Fruit fly (Drosophila melanogaster) whole organism, embryonic: Measurements from ENCODE around the gene FipoQ.
A peak's percentile ranks its signal among the peaks of the same experiment; 100 is the strongest.

Source experiments
- CG10959 ChIP-seq: fragments of 200-800 bp; sonication (Bioruptor generic); IDR thresholded peaks from 2 replicates; pipeline ENCODE4 v1.3.6; 2022; ENCODE audit warnings: missing biosample characterization, missing genetic modification characterization
- CG11456 ChIP-seq: fragments of 200-800 bp; sonication (Bioruptor generic); IDR thresholded peaks from 3 replicates; pipeline ENCODE4 v1.3.6; 2022; ENCODE audit warnings: missing biosample characterization, missing genetic modification characterization
- CG11560 ChIP-seq: fragments of 200-800 bp; sonication (Bioruptor generic); IDR thresholded peaks from 3 replicates; pipeline ENCODE4 v1.3.6; 2022; ENCODE audit warnings: missing biosample characterization, missing genetic modification characterization
- CG14710 ChIP-seq: fragments of 200-800 bp; sonication (Bioruptor generic); optimal IDR thresholded peaks from 3 replicates; lab custom pipeline; 2019; ENCODE audit warnings: missing biosample characterization, mild to moderate bottlenecking, missing genetic modification characterization, moderate library complexity
- CG15514 ChIP-seq: fragments of 200-800 bp; sonication (Bioruptor generic); optimal IDR thresholded peaks from 3 replicates; lab custom pipeline; 2017; ENCODE audit warnings: missing biosample characterization, missing genetic modification characterization, mild to moderate bottlenecking, moderate library complexity, missing genetic modification reagents
- CG1602 ChIP-seq: fragments of 200-800 bp; sonication (Bioruptor generic); optimal IDR thresholded peaks from 3 replicates; lab custom pipeline; 2016; ENCODE audit warnings: missing biosample characterization, missing genetic modification characterization
- CG1603 ChIP-seq: fragments of 200-800 bp; sonication (Bioruptor generic); optimal IDR thresholded peaks from 2 replicates; lab custom pipeline; 2019; ENCODE audit warnings: missing biosample characterization, mild to moderate bottlenecking, missing genetic modification characterization, moderate library complexity
- CG17829 ChIP-seq: fragments of 200-800 bp; optimal IDR thresholded peaks from 2 replicates; lab custom pipeline; 2019; ENCODE audit warnings: missing biosample characterization, mild to moderate bottlenecking, missing genetic modification characterization, moderate library complexity
- CG17912 ChIP-seq: fragments of 200-800 bp; sonication (Bioruptor generic); optimal IDR thresholded peaks from 2 replicates; lab custom pipeline; 2018; ENCODE audit warnings: missing biosample characterization, mild to moderate bottlenecking, missing genetic modification characterization
- CG18011 ChIP-seq: fragments of 200-800 bp; sonication (Bioruptor generic); optimal IDR thresholded peaks from 2 replicates; lab custom pipeline; 2017; ENCODE audit warnings: missing biosample characterization, missing genetic modification characterization, mild to moderate bottlenecking, moderate library complexity, missing genotype
- CG18262 ChIP-seq: fragments of 200-800 bp; optimal IDR thresholded peaks from 3 replicates; lab custom pipeline; 2019; ENCODE audit warnings: missing biosample characterization, mild to moderate bottlenecking, missing genetic modification characterization, moderate library complexity
- CG2129 ChIP-seq: fragments of 200-800 bp; sonication (Bioruptor generic); IDR thresholded peaks from 2 replicates; pipeline ENCODE4 v1.3.6; 2022; ENCODE audit warnings: missing biosample characterization, missing genetic modification characterization; ENCODE audit not compliant: partially characterized antibody
- CG34224 ChIP-seq: fragments of 200-800 bp; sonication (Bioruptor generic); IDR thresholded peaks from 3 replicates; pipeline ENCODE4 v1.3.6; 2022; ENCODE audit warnings: missing biosample characterization, missing genetic modification characterization; ENCODE audit not compliant: partially characterized antibody
- CG34422 ChIP-seq: fragments of 200-800 bp; sonication (Bioruptor generic); IDR thresholded peaks from 3 replicates; pipeline ENCODE4 v1.3.6; 2022; ENCODE audit warnings: missing biosample characterization, missing genetic modification characterization
- CG4282 ChIP-seq: fragments of 200-800 bp; sonication (Bioruptor generic); optimal IDR thresholded peaks from 2 replicates; lab custom pipeline; 2016; ENCODE audit warnings: missing biosample characterization, missing genetic modification characterization
- CG6854 ChIP-seq: fragments of 200-800 bp; sonication (Bioruptor generic); optimal IDR thresholded peaks from 3 replicates; lab custom pipeline; 2017; ENCODE audit warnings: missing biosample characterization, mild to moderate bottlenecking, missing genetic modification characterization
- CG7357 ChIP-seq: fragments of 200-800 bp; sonication (Bioruptor generic); IDR thresholded peaks from 3 replicates; pipeline ENCODE4 v1.3.6; 2022; ENCODE audit warnings: missing biosample characterization, missing genetic modification characterization
- CG9797 ChIP-seq: fragments of 200-800 bp; sonication (Bioruptor generic); optimal IDR thresholded peaks from 3 replicates; lab custom pipeline; 2018; ENCODE audit warnings: missing biosample characterization, mild to moderate bottlenecking, missing genetic modification characterization
- Dbx ChIP-seq: fragments of 200-800 bp; sonication (Bioruptor generic); IDR thresholded peaks from 3 replicates; pipeline ENCODE4 v1.3.6; 2022; ENCODE audit warnings: missing biosample characterization, missing genetic modification characterization
- Dp ChIP-seq: fragments of 200-800 bp; sonication (Bioruptor generic); optimal IDR thresholded peaks from 2 replicates; lab custom pipeline; 2018; ENCODE audit warnings: missing biosample characterization, mild to moderate bottlenecking, missing genetic modification characterization, moderate library complexity
- Dref ChIP-seq: fragments of 200-800 bp; sonication (Bioruptor generic); IDR thresholded peaks from 2 replicates; pipeline ENCODE4 v1.3.6; 2022; ENCODE audit warnings: missing biosample characterization, missing genetic modification characterization
- Ets97D ChIP-seq: fragments of 200-800 bp; sonication (Bioruptor generic); optimal IDR thresholded peaks from 3 replicates; lab custom pipeline; 2016; ENCODE audit warnings: missing biosample characterization, missing genetic modification characterization
- HLH4C ChIP-seq: fragments of 200-800 bp; sonication (Bioruptor generic); IDR thresholded peaks from 3 replicates; pipeline ENCODE4 v1.3.6; 2022; ENCODE audit warnings: missing biosample characterization, missing genetic modification characterization; ENCODE audit not compliant: partially characterized antibody
- HmgD ChIP-seq: fragments of 200-800 bp; sonication (Bioruptor generic); optimal IDR thresholded peaks from 3 replicates; lab custom pipeline; 2016; ENCODE audit warnings: missing biosample characterization, missing genetic modification characterization
- MESR4 ChIP-seq: fragments of 200-800 bp; sonication (Bioruptor generic); optimal IDR thresholded peaks from 2 replicates; lab custom pipeline; 2018; ENCODE audit warnings: missing biosample characterization, mild to moderate bottlenecking, missing genetic modification characterization, moderate library complexity
- Med ChIP-seq: fragments of 200-800 bp; sonication (Bioruptor generic); peaks from one replicate; lab custom pipeline; 2016; ENCODE audit warnings: missing biosample characterization, missing genetic modification characterization, mild to moderate bottlenecking, inconsistent platforms, moderate library complexity
- Myb ChIP-seq: fragments of 200-800 bp; sonication (Bioruptor generic); optimal IDR thresholded peaks from 2 replicates; lab custom pipeline; 2016; ENCODE audit warnings: missing biosample characterization, missing genetic modification characterization
- NK7.1 ChIP-seq: fragments of 200-800 bp; sonication (Bioruptor generic); optimal IDR thresholded peaks from 3 replicates; lab custom pipeline; 2016; ENCODE audit warnings: missing biosample characterization, missing genetic modification characterization
- Rfx ChIP-seq: fragments of 200-800 bp; sonication (Bioruptor generic); IDR thresholded peaks from 2 replicates; pipeline ENCODE4 v1.3.6; 2022; ENCODE audit warnings: missing biosample characterization, missing genetic modification characterization
- Rx ChIP-seq: fragments of 200-800 bp; sonication (Bioruptor generic); IDR thresholded peaks from 2 replicates; pipeline ENCODE4 v1.3.6; 2022; ENCODE audit warnings: missing biosample characterization, missing genetic modification characterization
- Side ChIP-seq: fragments of 200-800 bp; sonication (Bioruptor generic); optimal IDR thresholded peaks from 2 replicates; lab custom pipeline; 2016; ENCODE audit warnings: missing biosample characterization, missing genetic modification characterization
- Sry-δ ChIP-seq: fragments of 200-800 bp; sonication (Bioruptor generic); optimal IDR thresholded peaks from 2 replicates; lab custom pipeline; 2016; ENCODE audit warnings: missing biosample characterization, missing genetic modification characterization
- amos ChIP-seq: fragments of 200-800 bp; sonication (Bioruptor generic); IDR thresholded peaks from 2 replicates; pipeline ENCODE4 v1.3.6; 2022; ENCODE audit warnings: missing biosample characterization, missing genetic modification characterization; ENCODE audit not compliant: partially characterized antibody
- ato ChIP-seq: fragments of 200-800 bp; sonication (Bioruptor generic); IDR thresholded peaks from 2 replicates; pipeline ENCODE4 v1.3.6; 2022; ENCODE audit warnings: missing biosample characterization, missing genetic modification characterization; ENCODE audit not compliant: partially characterized antibody
- bbx ChIP-seq: fragments of 200-800 bp; sonication (Bioruptor generic); IDR thresholded peaks from 2 replicates; pipeline ENCODE4 v1.3.6; 2022; ENCODE audit warnings: missing biosample characterization, missing genetic modification characterization; ENCODE audit not compliant: partially characterized antibody
- ci ChIP-seq: fragments of 200-800 bp; sonication (Bioruptor generic); IDR thresholded peaks from 3 replicates; pipeline ENCODE4 v1.3.6; 2022; ENCODE audit warnings: missing biosample characterization, missing genetic modification characterization
- crol ChIP-seq: fragments of 200-800 bp; sonication (Bioruptor generic); IDR thresholded peaks from 2 replicates; pipeline ENCODE4 v1.3.6; 2022; ENCODE audit warnings: missing biosample characterization, missing genetic modification characterization
- crp ChIP-seq, 2 experiments: fragments of 200-800 bp; sonication (Bioruptor generic); optimal IDR thresholded peaks; 2 replicates in 1 of 2; 3 replicates in 1 of 2; lab custom pipeline; 2017; ENCODE audit warnings: missing biosample characterization in 2 of 2, missing genetic modification characterization in 2 of 2, mild to moderate bottlenecking in 1 of 2, moderate library complexity in 1 of 2
- eyg ChIP-seq: fragments of 200-800 bp; sonication (Bioruptor generic); optimal IDR thresholded peaks from 3 replicates; lab custom pipeline; 2016; ENCODE audit warnings: missing biosample characterization, missing genetic modification characterization
- ftz-f1 ChIP-seq: fragments of 200-800 bp; sonication (Bioruptor generic); optimal IDR thresholded peaks from 2 replicates; lab custom pipeline; 2016; ENCODE audit warnings: missing biosample characterization, missing genetic modification characterization
- gfzf ChIP-seq: fragments of 200-800 bp; sonication (Bioruptor generic); optimal IDR thresholded peaks from 2 replicates; lab custom pipeline; 2016; ENCODE audit warnings: missing biosample characterization, mild to moderate bottlenecking, missing genetic modification characterization, moderate library complexity
- gro ChIP-seq: fragments of 200-800 bp; sonication (Bioruptor generic); optimal IDR thresholded peaks from 2 replicates; lab custom pipeline; 2016; ENCODE audit warnings: missing biosample characterization, missing genetic modification characterization
- insv ChIP-seq, 2 experiments: fragments of 200-800 bp; sonication (Bioruptor generic); optimal IDR thresholded peaks; 3 replicates each; lab custom pipeline; 2016 to 2018; ENCODE audit warnings: missing biosample characterization in 2 of 2, missing genetic modification characterization in 2 of 2
- inv ChIP-seq: fragments of 200-800 bp; sonication (Bioruptor generic); IDR thresholded peaks from 2 replicates; pipeline ENCODE4 v1.3.6; 2022; ENCODE audit warnings: missing biosample characterization, missing genetic modification characterization; ENCODE audit not compliant: partially characterized antibody
- p53 ChIP-seq: fragments of 200-800 bp; sonication (Bioruptor generic); optimal IDR thresholded peaks from 2 replicates; lab custom pipeline; 2016; ENCODE audit warnings: missing biosample characterization, missing genetic modification characterization
- ranshi ChIP-seq: fragments of 200-800 bp; sonication (Bioruptor generic); IDR thresholded peaks from 2 replicates; pipeline ENCODE4 v1.3.6; 2022; ENCODE audit warnings: missing biosample characterization, missing genetic modification characterization
- sna ChIP-seq: fragments of 200-800 bp; sonication (Bioruptor generic); IDR thresholded peaks from 2 replicates; pipeline ENCODE4 v1.3.6; 2022; ENCODE audit warnings: missing biosample characterization, missing genetic modification characterization; ENCODE audit not compliant: partially characterized antibody
- trem ChIP-seq: fragments of 200-800 bp; optimal IDR thresholded peaks from 3 replicates; lab custom pipeline; 2019; ENCODE audit warnings: missing biosample characterization, mild to moderate bottlenecking, missing genetic modification characterization, moderate library complexity

The FipoQ gene

dm6 chr3R:29503406-29504116 lies 9.0 kb downstream of the FipoQ start, which contains the start of gene Trc8 (continued):
- peak; percentile 14 for TF ChIP-seq Side (GFP tag; lab: Kevin White, UChicago)
- peak; percentile 38 for TF ChIP-seq CG9797
- TF ChIP-seq HmgD (GFP tag; lab: Kevin White, UChicago) = peak; percentile 36
- 0 out of 3 replicates have a peak, but pooled peaks have one; percentile 11 for TF ChIP-seq CG34422 (GFP tag; lab: Robert Waterston, UW)
- TF ChIP-seq inv (GFP tag; lab: Robert Waterston, UW) = peak; percentile 74
- TF ChIP-seq gro (GFP tag; lab: Kevin White, UChicago) = no peak
- TF ChIP-seq CG18262 (tag; lab: Kevin White, UChicago) = peak; percentile 7
- TF ChIP-seq eyg (GFP tag; lab: Kevin White, UChicago) = no peak
- no peak for TF ChIP-seq CG10959
- TF ChIP-seq MESR4 (GFP tag; lab: Kevin White, UChicago) = peak; percentile 65
- TF ChIP-seq CG34224 = peak; percentile 85
- TF ChIP-seq CG11560 (tag; lab: Robert Waterston, UW) = peak; percentile 69; the same call in 2 of the 3 replicates
- TF ChIP-seq CG11456 = 0 out of 3 replicates have a peak, but pooled peaks have one; percentile 30
- TF ChIP-seq CG17829 (tag; lab: Kevin White, UChicago) = peak; percentile 59
- TF ChIP-seq Ets97D (GFP tag; lab: Kevin White, UChicago) = peak; percentile 42
- TF ChIP-seq CG4282 (GFP tag; lab: Kevin White, UChicago) = no peak
- TF ChIP-seq CG1602 = no peak
- peak; percentile 86 for TF ChIP-seq p53 (GFP tag; lab: Kevin White, UChicago)
- peak; percentile 72 to 99 for TF ChIP-seq crp (GFP tag; optimal IDR thresholded peaks at IDR 0.05; lab: Kevin White, UChicago)
- peak; percentile 93 for TF ChIP-seq amos (GFP tag; lab: Robert Waterston, UW)
- TF ChIP-seq CG17912 (GFP tag; lab: Kevin White, UChicago) = peak; percentile 20
- peak; percentile 69; the same call in 2 of the 3 replicates for TF ChIP-seq ci (GFP tag; lab: Robert Waterston, UW)
- TF ChIP-seq CG14710 (tag; lab: Kevin White, UChicago) = peak; percentile 100
- TF ChIP-seq ato = peak; percentile 93
- TF ChIP-seq Rfx (GFP tag; lab: Robert Waterston, UW) = peak; percentile 46; the same call in 1 of the 2 replicates
- TF ChIP-seq CG1603 = peak; percentile 60
- TF ChIP-seq NK7.1 (GFP tag; lab: Kevin White, UChicago) = no peak
- TF ChIP-seq crol (GFP tag; lab: Robert Waterston, UW) = peak; percentile 58
- peak; percentile 51 for TF ChIP-seq CG6854 (GFP tag; lab: Kevin White, UChicago)
- TF ChIP-seq bbx (GFP tag; lab: Robert Waterston, UW) = peak; percentile 92
- no peak for TF ChIP-seq CG7357 (GFP tag; lab: Robert Waterston, UW)
- peak; percentile 49 for TF ChIP-seq Myb (GFP tag; lab: Kevin White, UChicago)
- TF ChIP-seq trem = peak; percentile 49
- peak; percentile 20 for TF ChIP-seq gfzf (GFP tag; lab: Kevin White, UChicago)
- TF ChIP-seq CG2129 (GFP tag; lab: Robert Waterston, UW) = peak; percentile 56
- 0 out of 2 replicates have a peak, but pooled peaks have one; percentile 3 for TF ChIP-seq ranshi (GFP tag; lab: Robert Waterston, UW)
- TF ChIP-seq insv (GFP tag; optimal IDR thresholded peaks at IDR 0.05; lab: Kevin White, UChicago) = peak in 1 of 2 experiments; percentile 23
- peak; percentile 89 for TF ChIP-seq HLH4C (GFP tag; lab: Robert Waterston, UW)
- TF ChIP-seq ftz-f1 (GFP tag; lab: Kevin White, UChicago) = peak; percentile 33
- peak; percentile 79 for TF ChIP-seq Sry-δ (GFP tag; lab: Kevin White, UChicago)
- peak; percentile 99 for TF ChIP-seq Dref (GFP tag; lab: Robert Waterston, UW)
- TF ChIP-seq CG18011 (GFP tag; lab: Kevin White, UChicago) = no peak
- peak; percentile 65 for TF ChIP-seq CG15514 (GFP tag; lab: Kevin White, UChicago)
- TF ChIP-seq Dp (GFP tag; lab: Kevin White, UChicago) = peak; percentile 98
- peak; percentile 85 for TF ChIP-seq sna (GFP tag; lab: Robert Waterston, UW)
- TF ChIP-seq Med (GFP tag; lab: Kevin White, UChicago) = peak; percentile 74
- peak; percentile 34; the same call in 1 of the 3 replicates for TF ChIP-seq Dbx (GFP tag; lab: Robert Waterston, UW)
- no peak for TF ChIP-seq Rx (GFP tag; lab: Robert Waterston, UW)
